Worm (Caenorhabditis elegans) whole organism, late embryonic: ENCODE results near the gene rme-6.

Source experiments
- ets-4 ChIP-seq: sonication (generic microtip); optimal IDR thresholded peaks from 2 replicates; lab custom pipeline; 2016; ENCODE audit warnings: missing genetic modification characterization, missing compliant biosample characterization
- hlh-15 ChIP-seq: sonication (generic microtip); optimal IDR thresholded peaks from 2 replicates; lab custom pipeline; 2016; ENCODE audit warnings: missing genetic modification characterization, missing compliant biosample characterization
- lin-11 ChIP-seq: fragments of 200-800 bp; sonication (Bioruptor generic); optimal IDR thresholded peaks from 2 replicates; lab custom pipeline; 2018; ENCODE audit warnings: mild to moderate bottlenecking, missing genetic modification characterization, missing compliant biosample characterization
- nhr-11 ChIP-seq: fragments of 150-350 bp; optimal IDR thresholded peaks from 2 replicates; lab custom pipeline; 2014; ENCODE audit warnings: missing biosample characterization, missing genetic modification characterization
- pqm-1 ChIP-seq: sonication (generic microtip); optimal IDR thresholded peaks from 2 replicates; lab custom pipeline; 2016; ENCODE audit warnings: missing genetic modification characterization, missing compliant biosample characterization
- syd-9 ChIP-seq: sonication (generic microtip); optimal IDR thresholded peaks from 2 replicates; lab custom pipeline; 2016; ENCODE audit warnings: mild to moderate bottlenecking, missing genetic modification characterization, moderate library complexity, missing compliant biosample characterization
- tbx-2 ChIP-seq: sonication (generic microtip); optimal IDR thresholded peaks from 2 replicates; lab custom pipeline; 2016; ENCODE audit warnings: missing genetic modification characterization, missing compliant biosample characterization

- TF ChIP-seq hlh-15 (tag; lab: Kevin White, UChicago) (no peak), pqm-1 (tag; lab: Kevin White, UChicago) (no peak), ets-4 (tag; lab: Kevin White, UChicago) (no peak), tbx-2 (no peak), syd-9 (tag; lab: Kevin White, UChicago) (no peak), lin-11 (no peak), nhr-11 (no peak)
These were observed 43.0 kb upstream of the rme-6 start, which contains the start of gene ncs-3 for ce11 chrX:1053929-1054328.
